Fruit fly (Drosophila melanogaster): ENCODE measurements around the gene CG1647.
A peak's percentile ranks its signal among the peaks of the same experiment; 100 is the strongest.

CG1647 gene

dm6 chr3R:28859058-28859526 is 39.1 kb downstream of the CG1647 start, which contains the start of gene Inx3 (continued):
- no peak for TF ChIP-seq Myb (GFP tag; optimal IDR thresholded peaks at IDR 0.05)
- TF ChIP-seq Side (GFP tag; optimal IDR thresholded peaks at IDR 0.05), result no peak
- 0 out of 3 replicates have a peak, but pooled peaks have one; percentile 42 for TF ChIP-seq sr (GFP tag; IDR thresholded peaks at IDR 0.05)
- peak; percentile 47 for TF ChIP-seq grn (GFP tag; optimal IDR thresholded peaks at IDR 0.05)
- TF ChIP-seq Jarid2 (GFP tag; optimal IDR thresholded peaks at IDR 0.05), result peak; percentile 89
- peak; percentile 69 for TF ChIP-seq pros (GFP tag; optimal IDR thresholded peaks at IDR 0.05)
- no peak for TF ChIP-seq pfk (GFP tag; optimal IDR thresholded peaks at IDR 0.05)
- TF ChIP-seq yki (optimal IDR thresholded peaks at IDR 0.05), result peak; percentile 31
- TF ChIP-seq CG10321 (GFP tag; IDR thresholded peaks at IDR 0.05), result 0 out of 2 replicates have a peak, but pooled peaks have one; percentile 5
- TF ChIP-seq NFAT (GFP tag; IDR thresholded peaks at IDR 0.05), result peak; percentile 19; the same call in 1 of the 2 replicates
- TF ChIP-seq CG10654 (GFP tag; optimal IDR thresholded peaks at IDR 0.05), result no peak
- TF ChIP-seq CG3163 (GFP tag; optimal IDR thresholded peaks at IDR 0.05), result no peak
- no peak for TF ChIP-seq Hr78 (GFP tag; optimal IDR thresholded peaks at IDR 0.05)
- TF ChIP-seq lbe (GFP tag; optimal IDR thresholded peaks at IDR 0.05), result peak; percentile 71
- TF ChIP-seq cg (GFP tag; optimal IDR thresholded peaks at IDR 0.05), result peak; percentile 74
- peak; percentile 75 for TF ChIP-seq Deaf1 (tag; optimal IDR thresholded peaks at IDR 0.05)
- peak; percentile 8 for TF ChIP-seq CG1233 (GFP tag; optimal IDR thresholded peaks at IDR 0.05)
- TF ChIP-seq CG12219 (GFP tag; optimal IDR thresholded peaks at IDR 0.05), result peak; percentile 12
- TF ChIP-seq vvl (GFP tag; IDR thresholded peaks at IDR 0.05), result 0 out of 2 replicates have a peak, but pooled peaks have one; percentile 26
- peak; percentile 86 for TF ChIP-seq sens (GFP tag)
- TF ChIP-seq CG34376 (GFP tag; optimal IDR thresholded peaks at IDR 0.05), result peak; percentile 17
- no peak for TF ChIP-seq gcm2 (GFP tag; optimal IDR thresholded peaks at IDR 0.05)
- TF ChIP-seq nerfin-1 (tag; optimal IDR thresholded peaks at IDR 0.05), result peak; percentile 10
- TF ChIP-seq knrl (GFP tag; IDR thresholded peaks at IDR 0.05; ENCODE audit: partially characterized antibody), result 0 out of 3 replicates have a peak, but pooled peaks have one; percentile 35
- peak; percentile 75; the same call in 1 of the 2 replicates for TF ChIP-seq chm (GFP tag; IDR thresholded peaks at IDR 0.05)
- TF ChIP-seq CG4404 (GFP tag; IDR thresholded peaks at IDR 0.05), result no peak
- peak; percentile 7 for TF ChIP-seq CG7987 (GFP tag; optimal IDR thresholded peaks at IDR 0.05)
- TF ChIP-seq CG16813 (GFP tag; IDR thresholded peaks at IDR 0.05; ENCODE audit: partially characterized antibody), result peak; percentile 30; the same call in 1 of the 3 replicates
- peak; percentile 4 for TF ChIP-seq wek (GFP tag; optimal IDR thresholded peaks at IDR 0.05)
- peak in 1 of 2 experiments; percentile 59 for TF ChIP-seq insv (GFP tag; optimal IDR thresholded peaks at IDR 0.05)
- TF ChIP-seq D (optimal IDR thresholded peaks at IDR 0.05), result peak; percentile 35
- no peak for TF ChIP-seq D (GFP tag; optimal IDR thresholded peaks at IDR 0.05)
- TF ChIP-seq her (GFP tag; optimal IDR thresholded peaks at IDR 0.05), result peak; percentile 37
- no peak for TF ChIP-seq ERR (GFP tag; optimal IDR thresholded peaks at IDR 0.05)
- TF ChIP-seq gce (GFP tag; IDR thresholded peaks at IDR 0.05), result 0 out of 3 replicates have a peak, but pooled peaks have one; percentile 28
- TF ChIP-seq otp (GFP tag; IDR thresholded peaks at IDR 0.05), result peak; percentile 67; the same call in 1 of the 3 replicates
- TF ChIP-seq gcm (GFP tag; optimal IDR thresholded peaks at IDR 0.05), result peak; percentile 60
- peak; percentile 35 for TF ChIP-seq CG17829 (tag; optimal IDR thresholded peaks at IDR 0.05)
- 0 out of 3 replicates have a peak, but pooled peaks have one; percentile 25 for TF ChIP-seq ase (GFP tag; IDR thresholded peaks at IDR 0.05)
- TF ChIP-seq Elba2 (GFP tag; optimal IDR thresholded peaks at IDR 0.05), result no peak
- peak; percentile 28; the same call in 1 of the 2 replicates for TF ChIP-seq seq (GFP tag; IDR thresholded peaks at IDR 0.05)
- 0 out of 2 replicates have a peak, but pooled peaks have one; percentile 8 for TF ChIP-seq CG31441 (GFP tag; IDR thresholded peaks at IDR 0.05)
- 0 out of 2 replicates have a peak, but pooled peaks have one; percentile 26 for TF ChIP-seq Drgx (GFP tag; IDR thresholded peaks at IDR 0.05)
- TF ChIP-seq Nf-YC (tag; optimal IDR thresholded peaks at IDR 0.05), result peak; percentile 21
- TF ChIP-seq Nf-YA (GFP tag; IDR thresholded peaks at IDR 0.05), result no peak
- TF ChIP-seq zf30C (GFP tag; optimal IDR thresholded peaks at IDR 0.05), result no peak
- TF ChIP-seq CG4707 (GFP tag; optimal IDR thresholded peaks at IDR 0.05), result no peak
- peak; percentile 56; the same call in 1 of the 3 replicates for TF ChIP-seq zfh1 (GFP tag; IDR thresholded peaks at IDR 0.05)
- TF ChIP-seq chinmo (GFP tag; IDR thresholded peaks at IDR 0.05; ENCODE audit: partially characterized antibody), result peak; percentile 72; the same call in 2 of the 4 replicates
- 0 out of 2 replicates have a peak, but pooled peaks have one; percentile 28 for TF ChIP-seq CG1024 (GFP tag; IDR thresholded peaks at IDR 0.05)
